Worm (Caenorhabditis elegans) whole organism, late embryonic: ENCODE data around the gene gfi-3.

ENCODE experiments used
- C08G9.2 ChIP-seq: sonication (generic microtip); optimal IDR thresholded peaks from 2 replicates; lab custom pipeline; 2016; ENCODE audit warnings: mild to moderate bottlenecking, missing genetic modification characterization, moderate library complexity, missing compliant biosample characterization
- C38D4.7 ChIP-seq: fragments of 200-800 bp; sonication (Bioruptor generic); optimal IDR thresholded peaks from 2 replicates; lab custom pipeline; 2018; ENCODE audit warnings: mild to moderate bottlenecking, missing genetic modification characterization, moderate library complexity, missing compliant biosample characterization
- K09A11.1 ChIP-seq: sonication (generic microtip); optimal IDR thresholded peaks from 2 replicates; lab custom pipeline; 2017; ENCODE audit warnings: antibody characterized with exemption, mild to moderate bottlenecking, missing genetic modification characterization, missing compliant biosample characterization; ENCODE audit not compliant: insufficient read depth
- Y22D7AL.16 ChIP-seq: sonication (generic microtip); optimal IDR thresholded peaks from 2 replicates; lab custom pipeline; 2016; ENCODE audit warnings: missing genetic modification characterization, missing compliant biosample characterization
- ceh-14 ChIP-seq: sonication (generic microtip); optimal IDR thresholded peaks from 2 replicates; lab custom pipeline; 2016; ENCODE audit warnings: missing genotype, missing genetic modification characterization, missing compliant biosample characterization
- ceh-18 ChIP-seq: sonication (generic microtip); optimal IDR thresholded peaks from 2 replicates; lab custom pipeline; 2016; ENCODE audit warnings: missing genetic modification characterization, missing compliant biosample characterization
- ceh-19 ChIP-seq: fragments of 200-800 bp; sonication (Bioruptor generic); optimal IDR thresholded peaks from 2 replicates; lab custom pipeline; 2018; ENCODE audit warnings: mild to moderate bottlenecking, missing genetic modification characterization, missing compliant biosample characterization
- ceh-30 ChIP-seq: fragments of 150-350 bp; optimal IDR thresholded peaks from 2 replicates; lab custom pipeline; 2014; ENCODE audit warnings: missing biosample characterization, missing genetic modification characterization
- ceh-31 ChIP-seq: sonication (generic microtip); optimal IDR thresholded peaks from 2 replicates; lab custom pipeline; 2016; ENCODE audit warnings: missing genetic modification characterization, missing compliant biosample characterization
- ceh-6 ChIP-seq: fragments of 200-800 bp; sonication (Bioruptor generic); optimal IDR thresholded peaks from 2 replicates; lab custom pipeline; 2018; ENCODE audit warnings: mild to moderate bottlenecking, missing genetic modification characterization, missing compliant biosample characterization
- dmd-4 ChIP-seq: sonication (generic microtip); optimal IDR thresholded peaks from 2 replicates; lab custom pipeline; 2016; ENCODE audit warnings: borderline replicate concordance, missing genetic modification characterization, missing compliant biosample characterization
- ets-4 ChIP-seq: sonication (generic microtip); optimal IDR thresholded peaks from 2 replicates; lab custom pipeline; 2016; ENCODE audit warnings: missing genetic modification characterization, missing compliant biosample characterization
- fkh-10 ChIP-seq: fragments of 150-350 bp; optimal IDR thresholded peaks from 2 replicates; lab custom pipeline; 2014; ENCODE audit warnings: missing biosample characterization, missing genetic modification reagents, missing genetic modification characterization
- gmeb-2 ChIP-seq: sonication (generic microtip); optimal IDR thresholded peaks from 2 replicates; lab custom pipeline; 2016; ENCODE audit warnings: missing genetic modification characterization, inconsistent platforms, missing compliant biosample characterization
- hlh-15 ChIP-seq: sonication (generic microtip); optimal IDR thresholded peaks from 2 replicates; lab custom pipeline; 2016; ENCODE audit warnings: missing genetic modification characterization, missing compliant biosample characterization
- hlh-6 ChIP-seq: sonication (generic microtip); optimal IDR thresholded peaks from 2 replicates; lab custom pipeline; 2016; ENCODE audit warnings: missing genotype, missing genetic modification characterization, missing compliant biosample characterization
- lim-6 ChIP-seq: sonication (generic microtip); optimal IDR thresholded peaks from 2 replicates; lab custom pipeline; 2016; ENCODE audit warnings: missing genetic modification characterization, missing compliant biosample characterization
- madf-2 ChIP-seq: sonication (generic microtip); optimal IDR thresholded peaks from 2 replicates; lab custom pipeline; 2017; ENCODE audit warnings: missing genetic modification characterization, missing compliant biosample characterization
- nfya-1 ChIP-seq: sonication (generic microtip); optimal IDR thresholded peaks from 2 replicates; lab custom pipeline; 2017; ENCODE audit warnings: missing genetic modification characterization, mild to moderate bottlenecking, missing compliant biosample characterization, antibody characterized with exemption, moderate library complexity
- nhr-11 ChIP-seq: fragments of 150-350 bp; optimal IDR thresholded peaks from 2 replicates; lab custom pipeline; 2014; ENCODE audit warnings: missing biosample characterization, missing genetic modification characterization
- nhr-232 ChIP-seq: sonication (generic microtip); optimal IDR thresholded peaks from 2 replicates; lab custom pipeline; 2016; ENCODE audit warnings: missing genetic modification characterization, missing compliant biosample characterization
- odd-2 ChIP-seq: sonication (generic microtip); optimal IDR thresholded peaks from 2 replicates; lab custom pipeline; 2017; ENCODE audit warnings: antibody characterized with exemption, mild to moderate bottlenecking, missing genetic modification characterization, missing compliant biosample characterization
- pag-3 ChIP-seq: sonication (generic microtip); optimal IDR thresholded peaks from 2 replicates; lab custom pipeline; 2016; ENCODE audit warnings: missing compliant biosample characterization, missing genetic modification characterization, borderline replicate concordance
- pat-9 ChIP-seq: fragments of 200-800 bp; sonication (Bioruptor generic); optimal IDR thresholded peaks from 2 replicates; lab custom pipeline; 2018; ENCODE audit warnings: mild to moderate bottlenecking, missing genetic modification characterization, moderate library complexity, missing compliant biosample characterization
- pha-4 ChIP-seq: fragments of 150-350 bp; optimal IDR thresholded peaks from 2 replicates; lab custom pipeline; 2018; ENCODE audit warnings: missing biosample characterization, missing genetic modification reagents, missing genetic modification characterization
- pros-1 ChIP-seq: fragments of 150-350 bp; optimal IDR thresholded peaks from 2 replicates; lab custom pipeline; 2014; ENCODE audit warnings: missing biosample characterization, missing genetic modification reagents, missing genetic modification characterization
- ref-2 ChIP-seq: sonication (generic microtip); optimal IDR thresholded peaks from 2 replicates; lab custom pipeline; 2016; ENCODE audit warnings: missing genetic modification characterization, missing compliant biosample characterization
- sdc-2 ChIP-seq: sonication (generic microtip); optimal IDR thresholded peaks from 2 replicates; lab custom pipeline; 2016; ENCODE audit warnings: missing genotype, missing genetic modification characterization, missing compliant biosample characterization
- sox-2 ChIP-seq: fragments of 200-800 bp; sonication (Bioruptor generic); IDR thresholded peaks from 2 replicates; pipeline ENCODE4 v1.3.6; 2022; ENCODE audit warnings: missing genetic modification reagents, missing genetic modification characterization, missing compliant biosample characterization
- sox-4 ChIP-seq: sonication (generic microtip); optimal IDR thresholded peaks from 2 replicates; lab custom pipeline; 2017; ENCODE audit warnings: mild to moderate bottlenecking, missing genetic modification characterization, inconsistent platforms, missing compliant biosample characterization
- syd-9 ChIP-seq: sonication (generic microtip); optimal IDR thresholded peaks from 2 replicates; lab custom pipeline; 2016; ENCODE audit warnings: mild to moderate bottlenecking, missing genetic modification characterization, moderate library complexity, missing compliant biosample characterization
- tbx-7 ChIP-seq: sonication (generic microtip); optimal IDR thresholded peaks from 2 replicates; lab custom pipeline; 2016; ENCODE audit warnings: missing genotype, missing genetic modification characterization, missing compliant biosample characterization
- unc-86 ChIP-seq: sonication (generic microtip); optimal IDR thresholded peaks from 2 replicates; lab custom pipeline; 2016; ENCODE audit warnings: missing genetic modification characterization, missing compliant biosample characterization
- zip-5 ChIP-seq: sonication (generic microtip); optimal IDR thresholded peaks from 2 replicates; lab custom pipeline; 2016; ENCODE audit warnings: missing genetic modification characterization, missing compliant biosample characterization

The gfi-3 gene

ce11 chrX:14447910-14448309 is 32.5 kb upstream of the gfi-3 start, which contains the start of gene jmjd-3.2:
Gene jmjd-3.2, plus strand, starts transcription at chrX:14448210.
- TF ChIP-seq ets-4 = no peak
- TF ChIP-seq C08G9.2 (tag; lab: Kevin White, UChicago) = no peak
- no peak for TF ChIP-seq C38D4.7 (GFP tag; lab: Kevin White, UChicago)
- no peak for TF ChIP-seq ceh-31 (tag; lab: Kevin White, UChicago)
- TF ChIP-seq sox-4 (tag; lab: Kevin White, UChicago) = no peak
- TF ChIP-seq fkh-10 (GFP tag; lab: Kevin White, UChicago) = no peak
- no peak for TF ChIP-seq nhr-11 (tag; lab: Kevin White, UChicago)
- no peak for TF ChIP-seq ceh-30 (tag; lab: Kevin White, UChicago)
- no peak for TF ChIP-seq dmd-4 (tag; lab: Kevin White, UChicago)
- no peak for TF ChIP-seq pat-9
- TF ChIP-seq ceh-6 = no peak

- no peak for TF ChIP-seq Y22D7AL.16 (tag; lab: Kevin White, UChicago)
- TF ChIP-seq sox-2 = no peak
- no peak for TF ChIP-seq lim-6 (tag; lab: Kevin White, UChicago)
These were observed 26.6 kb upstream of the gfi-3 start, which contains the start of gene F23D12.7 for ce11 chrX:14453735-14454134. Gene F23D12.7, minus strand, starts transcription at chrX:14453835.

ce11 chrX:14455419-14455818 is 25.0 kb upstream of the gfi-3 start, which contains the start of gene Y66C5A.1:
Gene Y66C5A.1, minus strand, starts transcription at chrX:14455519.
- TF ChIP-seq odd-2 (no peak), sox-4 (tag; lab: Kevin White, UChicago) (no peak), Y22D7AL.16 (tag; lab: Kevin White, UChicago) (no peak), hlh-15 (tag; lab: Kevin White, UChicago) (no peak), syd-9 (tag; lab: Kevin White, UChicago) (no peak), ceh-31 (tag; lab: Kevin White, UChicago) (no peak), pha-4 (no peak)
- TF ChIP-seq, all 69 proteins: peak for 0

ce11 chrX:14460412-14460811 is 20.0 kb upstream of the gfi-3 start, which contains the start of gene Y66C5A.2:
Gene Y66C5A.2, plus strand, starts transcription at chrX:14460712.
- no peak for TF ChIP-seq pag-3 (tag; lab: Kevin White, UChicago)
- TF ChIP-seq K09A11.1 = no peak
- no peak for TF ChIP-seq hlh-15 (tag; lab: Kevin White, UChicago)
- TF ChIP-seq tbx-7 = no peak
- no peak for TF ChIP-seq madf-2 (tag; lab: Kevin White, UChicago)

ce11 chrX:14464513-14464912 is 15.9 kb upstream of the gfi-3 start, which contains the start of gene M163.7:
Gene M163.7, plus strand, starts transcription at chrX:14464813.
- no peak for TF ChIP-seq pat-9
- TF ChIP-seq tbx-7 = no peak
- TF ChIP-seq hlh-6 = no peak
- no peak for TF ChIP-seq sdc-2 (tag; lab: Kevin White, UChicago)
- no peak for TF ChIP-seq zip-5 (tag; lab: Kevin White, UChicago)
- TF ChIP-seq gmeb-2 = no peak
- TF ChIP-seq nfya-1 (tag; lab: Kevin White, UChicago) = no peak
- TF ChIP-seq ref-2 = no peak
- TF ChIP-seq madf-2 (tag; lab: Kevin White, UChicago) = no peak
- TF ChIP-seq sox-4 (tag; lab: Kevin White, UChicago) = no peak
- no peak for TF ChIP-seq C38D4.7 (GFP tag; lab: Kevin White, UChicago)
- TF ChIP-seq K09A11.1 = no peak
- no peak for TF ChIP-seq nhr-11 (tag; lab: Kevin White, UChicago)
- TF ChIP-seq unc-86 = no peak
- TF ChIP-seq ceh-19 (GFP tag; lab: Kevin White, UChicago) = no peak
- no peak for TF ChIP-seq ceh-18
- TF ChIP-seq, all 69 proteins: peak for 0

ce11 chrX:14465593-14465992 is 14.8 kb upstream of the gfi-3 start, which contains the start of gene M163.22:
Gene M163.22, plus strand, starts transcription at chrX:14465893.
- TF ChIP-seq nhr-232 (tag; lab: Kevin White, UChicago) (no peak), odd-2 (no peak), nfya-1 (tag; lab: Kevin White, UChicago) (no peak), pros-1 (tag; lab: Kevin White, UChicago) (no peak), ceh-14 (no peak)
